Worm (Caenorhabditis elegans) whole organism, late embryonic: ENCODE results near the gene aman-2.

Experiments
- C38D4.7 ChIP-seq: fragments of 200-800 bp; sonication (Bioruptor generic); optimal IDR thresholded peaks from 2 replicates; lab custom pipeline; 2018; ENCODE audit warnings: mild to moderate bottlenecking, missing genetic modification characterization, moderate library complexity, missing compliant biosample characterization
- F13H6.1 ChIP-seq: sonication (generic microtip); optimal IDR thresholded peaks from 2 replicates; lab custom pipeline; 2016; ENCODE audit warnings: missing genetic modification characterization, missing compliant biosample characterization
- K02D7.2 ChIP-seq: sonication (generic microtip); optimal IDR thresholded peaks from 2 replicates; lab custom pipeline; 2017; ENCODE audit warnings: mild to moderate bottlenecking, missing genetic modification characterization, missing compliant biosample characterization
- K09A11.1 ChIP-seq: sonication (generic microtip); optimal IDR thresholded peaks from 2 replicates; lab custom pipeline; 2017; ENCODE audit warnings: antibody characterized with exemption, mild to moderate bottlenecking, missing genetic modification characterization, missing compliant biosample characterization; ENCODE audit not compliant: insufficient read depth
- Y22D7AL.16 ChIP-seq: sonication (generic microtip); optimal IDR thresholded peaks from 2 replicates; lab custom pipeline; 2016; ENCODE audit warnings: missing genetic modification characterization, missing compliant biosample characterization
- ahr-1 ChIP-seq: sonication (generic microtip); optimal IDR thresholded peaks from 2 replicates; lab custom pipeline; 2016; ENCODE audit warnings: missing genetic modification characterization, missing compliant biosample characterization
- ceh-14 ChIP-seq: sonication (generic microtip); optimal IDR thresholded peaks from 2 replicates; lab custom pipeline; 2016; ENCODE audit warnings: missing genotype, missing genetic modification characterization, missing compliant biosample characterization
- ceh-2 ChIP-seq: sonication (generic microtip); optimal IDR thresholded peaks from 2 replicates; lab custom pipeline; 2016; ENCODE audit warnings: missing genotype, missing genetic modification characterization, missing compliant biosample characterization
- ceh-24 ChIP-seq: sonication (generic microtip); optimal IDR thresholded peaks from 2 replicates; lab custom pipeline; 2016; ENCODE audit warnings: mild to moderate bottlenecking, missing genetic modification characterization, missing compliant biosample characterization
- ceh-31 ChIP-seq: sonication (generic microtip); optimal IDR thresholded peaks from 2 replicates; lab custom pipeline; 2016; ENCODE audit warnings: missing genetic modification characterization, missing compliant biosample characterization
- ceh-48 ChIP-seq: sonication (generic microtip); optimal IDR thresholded peaks from 2 replicates; lab custom pipeline; 2016; ENCODE audit warnings: missing genetic modification characterization, inconsistent platforms, missing compliant biosample characterization
- ceh-6 ChIP-seq: fragments of 200-800 bp; sonication (Bioruptor generic); optimal IDR thresholded peaks from 2 replicates; lab custom pipeline; 2018; ENCODE audit warnings: mild to moderate bottlenecking, missing genetic modification characterization, missing compliant biosample characterization
- ceh-9 ChIP-seq: sonication (generic microtip); optimal IDR thresholded peaks from 2 replicates; lab custom pipeline; 2016; ENCODE audit warnings: mild to moderate bottlenecking, missing genetic modification characterization, inconsistent platforms, missing compliant biosample characterization
- dmd-4 ChIP-seq: sonication (generic microtip); optimal IDR thresholded peaks from 2 replicates; lab custom pipeline; 2016; ENCODE audit warnings: borderline replicate concordance, missing genetic modification characterization, missing compliant biosample characterization
- dve-1 ChIP-seq: sonication (generic microtip); optimal IDR thresholded peaks from 2 replicates; lab custom pipeline; 2017; ENCODE audit warnings: antibody characterized with exemption, mild to moderate bottlenecking, missing genetic modification characterization, missing compliant biosample characterization
- ets-4 ChIP-seq: sonication (generic microtip); optimal IDR thresholded peaks from 2 replicates; lab custom pipeline; 2016; ENCODE audit warnings: missing genetic modification characterization, missing compliant biosample characterization
- fax-1 ChIP-seq: sonication (generic microtip); optimal IDR thresholded peaks from 2 replicates; lab custom pipeline; 2016; ENCODE audit warnings: missing genotype, missing genetic modification characterization, missing compliant biosample characterization
- fkh-6 ChIP-seq: sonication (generic microtip); optimal IDR thresholded peaks from 2 replicates; lab custom pipeline; 2016; ENCODE audit warnings: missing genetic modification characterization, missing compliant biosample characterization
- hlh-13 ChIP-seq: fragments of 200-800 bp; sonication (Bioruptor generic); optimal IDR thresholded peaks from 2 replicates; lab custom pipeline; 2018; ENCODE audit warnings: mild to moderate bottlenecking, missing genetic modification characterization, missing compliant biosample characterization
- hlh-30 ChIP-seq: sonication (generic microtip); optimal IDR thresholded peaks from 2 replicates; lab custom pipeline; 2017; ENCODE audit warnings: antibody characterized with exemption, missing genetic modification characterization, missing compliant biosample characterization; ENCODE audit not compliant: insufficient read depth
- lim-6 ChIP-seq: sonication (generic microtip); optimal IDR thresholded peaks from 2 replicates; lab custom pipeline; 2016; ENCODE audit warnings: missing genetic modification characterization, missing compliant biosample characterization
- nhr-232 ChIP-seq: sonication (generic microtip); optimal IDR thresholded peaks from 2 replicates; lab custom pipeline; 2016; ENCODE audit warnings: missing genetic modification characterization, missing compliant biosample characterization
- npax-4 ChIP-seq: sonication (generic microtip); optimal IDR thresholded peaks from 2 replicates; lab custom pipeline; 2016; ENCODE audit warnings: missing genetic modification characterization, missing compliant biosample characterization
- pag-3 ChIP-seq: sonication (generic microtip); optimal IDR thresholded peaks from 2 replicates; lab custom pipeline; 2016; ENCODE audit warnings: missing compliant biosample characterization, missing genetic modification characterization, borderline replicate concordance
- pat-9 ChIP-seq: fragments of 200-800 bp; sonication (Bioruptor generic); optimal IDR thresholded peaks from 2 replicates; lab custom pipeline; 2018; ENCODE audit warnings: mild to moderate bottlenecking, missing genetic modification characterization, moderate library complexity, missing compliant biosample characterization
- pha-4 ChIP-seq: fragments of 150-350 bp; optimal IDR thresholded peaks from 2 replicates; lab custom pipeline; 2018; ENCODE audit warnings: missing biosample characterization, missing genetic modification reagents, missing genetic modification characterization
- pqm-1 ChIP-seq: sonication (generic microtip); optimal IDR thresholded peaks from 2 replicates; lab custom pipeline; 2016; ENCODE audit warnings: missing genetic modification characterization, missing compliant biosample characterization
- rnt-1 ChIP-seq: sonication (generic microtip); optimal IDR thresholded peaks from 2 replicates; lab custom pipeline; 2016; ENCODE audit warnings: missing genetic modification characterization, missing compliant biosample characterization
- sox-4 ChIP-seq: sonication (generic microtip); optimal IDR thresholded peaks from 2 replicates; lab custom pipeline; 2017; ENCODE audit warnings: mild to moderate bottlenecking, missing genetic modification characterization, inconsistent platforms, missing compliant biosample characterization
- tbx-2 ChIP-seq: sonication (generic microtip); optimal IDR thresholded peaks from 2 replicates; lab custom pipeline; 2016; ENCODE audit warnings: missing genetic modification characterization, missing compliant biosample characterization
- tbx-7 ChIP-seq: sonication (generic microtip); optimal IDR thresholded peaks from 2 replicates; lab custom pipeline; 2016; ENCODE audit warnings: missing genotype, missing genetic modification characterization, missing compliant biosample characterization
- unc-86 ChIP-seq: sonication (generic microtip); optimal IDR thresholded peaks from 2 replicates; lab custom pipeline; 2016; ENCODE audit warnings: missing genetic modification characterization, missing compliant biosample characterization

The aman-2 gene

DNA sequence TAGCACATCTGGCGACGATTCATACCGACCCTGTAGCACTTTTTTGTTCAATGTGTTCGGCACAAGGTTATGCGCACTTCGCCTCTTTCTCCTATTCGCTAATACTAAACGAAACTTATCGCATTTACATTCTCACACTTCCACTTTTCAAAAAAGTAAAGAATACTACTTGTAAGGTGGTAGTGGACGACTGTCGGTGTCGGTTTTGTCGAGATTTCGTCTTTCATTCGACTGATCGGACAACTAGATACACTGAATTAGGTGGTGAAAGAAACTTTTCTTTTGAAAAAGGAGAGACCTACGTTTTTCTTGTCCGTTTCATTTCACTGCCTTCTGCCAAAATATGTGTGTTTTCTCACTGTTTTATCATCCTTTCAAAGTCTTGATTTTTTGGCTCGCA, 35.4 kb downstream of the aman-2 start (continued):
- TF ChIP-seq dve-1 (tag; lab: Kevin White, UChicago) (no peak), npax-4 (tag; lab: Kevin White, UChicago) (no peak), K02D7.2 (tag; lab: Kevin White, UChicago) (no peak)

ce11 chrV:11896322-11896898, 36.6 kb downstream of the aman-2 start:
- TF ChIP-seq tbx-2 (tag; lab: Kevin White, UChicago) (peak; percentile 39), ceh-31 (peak; percentile 6), ceh-6 (GFP tag; lab: Kevin White, UChicago) (no peak), F13H6.1 (tag; lab: Kevin White, UChicago) (no peak)

ce11 chrV:11893975-11894374, 39.1 kb downstream of the aman-2 start, which contains the start of gene K12G11.6:
K12G11.6 (plus strand) TSS chrV:11894331.
- TF ChIP-seq sox-4 (tag; lab: Kevin White, UChicago): no peak
- no peak for TF ChIP-seq ahr-1 (tag; lab: Kevin White, UChicago)
- TF ChIP-seq npax-4 (tag; lab: Kevin White, UChicago): no peak
- no peak for TF ChIP-seq C38D4.7 (GFP tag; lab: Kevin White, UChicago)
- TF ChIP-seq rnt-1: no peak
- no peak for TF ChIP-seq dve-1 (tag; lab: Kevin White, UChicago)
- TF ChIP-seq ceh-48 (tag; lab: Kevin White, UChicago): no peak
- TF ChIP-seq fax-1 (tag; lab: Kevin White, UChicago): no peak
- TF ChIP-seq pqm-1: no peak
- no peak for TF ChIP-seq ceh-24
- no peak for TF ChIP-seq unc-86 (tag; lab: Kevin White, UChicago)
- TF ChIP-seq tbx-7 (tag; lab: Kevin White, UChicago): no peak
- TF ChIP-seq nhr-232 (tag; lab: Kevin White, UChicago): no peak
- TF ChIP-seq K09A11.1 (tag; lab: Kevin White, UChicago): no peak

ce11 chrV:11891143-11891862, 41.7 kb downstream of the aman-2 start, which contains the start of the genes sodh-2 and srx-76:
sodh-2 (minus strand) TSS chrV:11891243.
srx-76 (plus strand) TSS chrV:11891812.
- TF ChIP-seq ceh-2 (no peak), pat-9 (tag; lab: Kevin White, UChicago) (no peak), lim-6 (no peak), pag-3 (tag; lab: Kevin White, UChicago) (no peak), ceh-9 (tag; lab: Kevin White, UChicago) (no peak), pha-4 (tag; lab: Kevin White, UChicago) (no peak), dmd-4 (no peak), pqm-1 (no peak), K02D7.2 (tag; lab: Kevin White, UChicago) (no peak), fkh-6 (tag; lab: Kevin White, UChicago) (no peak), ceh-31 (no peak), Y22D7AL.16 (no peak), hlh-30 (tag; lab: Kevin White, UChicago) (no peak), ceh-14 (no peak), tbx-7 (tag; lab: Kevin White, UChicago) (no peak), hlh-13 (GFP tag; lab: Kevin White, UChicago) (no peak), C38D4.7 (GFP tag; lab: Kevin White, UChicago) (no peak), K09A11.1 (tag; lab: Kevin White, UChicago) (no peak), ceh-24 (no peak), ets-4 (tag; lab: Kevin White, UChicago) (no peak)
